Worm (Caenorhabditis elegans) whole organism, L4 larva: ENCODE measurements around the gene sox-4.

Experiments
- ama-1 ChIP-seq: fragments of 150-350 bp; optimal IDR thresholded peaks from 2 replicates; lab custom pipeline; 2014; ENCODE audit warnings: inconsistent platforms, mixed read lengths
- ces-1 ChIP-seq: fragments of 150-350 bp; sonication (generic microtip); optimal IDR thresholded peaks from 4 replicates; lab custom pipeline; 2014; ENCODE audit warnings: missing biosample characterization, missing genetic modification reagents, missing genetic modification characterization
- fkh-10 ChIP-seq: fragments of 150-350 bp; optimal IDR thresholded peaks from 2 replicates; lab custom pipeline; 2014; ENCODE audit warnings: missing biosample characterization, missing genetic modification reagents, missing genetic modification characterization
- fos-1 ChIP-seq: fragments of 150-350 bp; optimal IDR thresholded peaks from 2 replicates; lab custom pipeline; 2014; ENCODE audit warnings: missing biosample characterization, missing genetic modification characterization
- hlh-30 ChIP-seq: sonication (generic microtip); optimal IDR thresholded peaks from 2 replicates; lab custom pipeline; 2017; ENCODE audit warnings: antibody characterized with exemption, mild to moderate bottlenecking, missing genetic modification characterization, missing compliant biosample characterization; ENCODE audit not compliant: insufficient read depth
- lsy-2 ChIP-seq, 2 experiments: fragments of 150-350 bp in 1 of 2; sonication (generic microtip) in 1 of 2; optimal IDR thresholded peaks; 2 replicates each; lab custom pipeline; 2014 to 2017; ENCODE audit warnings: missing biosample characterization in 2 of 2, missing genetic modification characterization in 2 of 2
- nhr-10 ChIP-seq: fragments of 150-350 bp; optimal IDR thresholded peaks from 2 replicates; lab custom pipeline; 2014; ENCODE audit warnings: missing biosample characterization, missing genetic modification characterization
- nhr-237 ChIP-seq: sonication (generic microtip); optimal IDR thresholded peaks from 2 replicates; lab custom pipeline; 2017; ENCODE audit warnings: missing biosample characterization, missing genetic modification characterization
- skn-1 ChIP-seq: fragments of 150-350 bp; optimal IDR thresholded peaks from 2 replicates; lab custom pipeline; 2014; ENCODE audit warnings: missing biosample characterization, missing genetic modification characterization
- unc-130 ChIP-seq: sonication (generic microtip); optimal IDR thresholded peaks from 2 replicates; lab custom pipeline; 2016; ENCODE audit warnings: missing genetic modification reagents, missing genetic modification characterization, missing compliant biosample characterization
- unc-62 ChIP-seq, 3 experiments: fragments of 150-350 bp in 1 of 3; sonication (generic microtip); optimal IDR thresholded peaks in 2 of 3; peaks in 1 of 3; 1 replicate in 1 of 3; 2 replicates in 2 of 3; lab custom pipeline; 2014 to 2017; ENCODE audit warnings: missing biosample characterization in 3 of 3, missing genetic modification characterization in 3 of 3, missing genetic modification reagents in 3 of 3, missing genotype in 1 of 3
- zag-1 ChIP-seq: fragments of 150-350 bp; optimal IDR thresholded peaks from 2 replicates; lab custom pipeline; 2014; ENCODE audit warnings: missing biosample characterization, missing genetic modification characterization

- TF ChIP-seq skn-1 (no peak), ama-1 (lab: Kevin White, UChicago) (no peak), fos-1 (tag; lab: Kevin White, UChicago) (no peak), ces-1 (GFP tag; lab: Kevin White, UChicago) (no peak), zag-1 (tag; lab: Kevin White, UChicago) (no peak), lsy-2 (tag; optimal IDR thresholded peaks at IDR 0.05; lab: Kevin White, UChicago) (no peak), unc-130 (GFP tag; lab: Kevin White, UChicago) (no peak), hlh-30 (tag; lab: Kevin White, UChicago) (no peak), unc-62 (GFP tag; optimal IDR thresholded peaks at IDR 0.05 in 1 of 2; lab: Kevin White, UChicago) (no peak), unc-62 (tag; optimal IDR thresholded peaks at IDR 0.05; lab: Kevin White, UChicago) (no peak), fkh-10 (GFP tag; lab: Kevin White, UChicago) (no peak), nhr-10 (tag; lab: Kevin White, UChicago) (no peak), nhr-237 (no peak)
Observed at ce11 chrX:3518494-3518893, 9.7 kb upstream of the sox-4 start, which contains the start of gene npr-16.
